Worm (Caenorhabditis elegans) whole organism, L4 larva: ENCODE results near the gene F09E5.11.
A peak's percentile ranks its signal among the peaks of the same experiment; 100 is the strongest.

Source experiments
- D1046.2 ChIP-seq: fragments of 200-800 bp; sonication (Bioruptor generic); IDR thresholded peaks from 2 replicates; pipeline ENCODE4 v1.3.6; 2022; ENCODE audit warnings: missing genetic modification characterization, missing compliant biosample characterization
- F37D6.2 ChIP-seq: sonication (generic microtip); optimal IDR thresholded peaks from 2 replicates; lab custom pipeline; 2016; ENCODE audit warnings: mild to moderate bottlenecking, missing genetic modification characterization, missing compliant biosample characterization
- F44E2.7 ChIP-seq: fragments of 200-800 bp; sonication (Bioruptor generic); IDR thresholded peaks from 2 replicates; pipeline ENCODE4 v2.1.2; 2022; ENCODE audit warnings: missing genetic modification characterization, missing compliant biosample characterization
- T26A8.4 ChIP-seq: fragments of 200-800 bp; sonication (Bioruptor generic); IDR thresholded peaks from 2 replicates; pipeline ENCODE4 v1.3.6; 2022; ENCODE audit warnings: missing genetic modification characterization, missing compliant biosample characterization
- aha-1 ChIP-seq: fragments of 150-350 bp; peaks from one replicate; lab custom pipeline; 2014; ENCODE audit warnings: missing biosample characterization, missing genetic modification characterization
- ceh-32 ChIP-seq: sonication (generic microtip); optimal IDR thresholded peaks from 2 replicates; lab custom pipeline; 2016; ENCODE audit warnings: mild to moderate bottlenecking, missing genetic modification characterization, missing compliant biosample characterization; ENCODE audit not compliant: poor library complexity
- cey-2 ChIP-seq: sonication (generic microtip); optimal IDR thresholded peaks from 3 replicates; lab custom pipeline; 2017; ENCODE audit warnings: missing genetic modification characterization, mild to moderate bottlenecking, missing compliant biosample characterization, antibody characterized with exemption, borderline replicate concordance; ENCODE audit not compliant: insufficient read depth
- daf-16 ChIP-seq, 3 experiments: sonication (generic microtip); optimal IDR thresholded peaks; 2 replicates each; lab custom pipeline; 2016 to 2017; ENCODE audit warnings: missing genetic modification characterization in 3 of 3, missing genetic modification reagents in 3 of 3, mild to moderate bottlenecking in 2 of 3, missing compliant biosample characterization in 2 of 3, missing biosample characterization in 1 of 3, moderate library complexity in 1 of 3
- daf-19 ChIP-seq: fragments of 200-800 bp; sonication (Bioruptor generic); conservative IDR thresholded peaks from 2 replicates; pipeline ENCODE4 v1.3.6; 2022; ENCODE audit warnings: missing genetic modification characterization, missing compliant biosample characterization
- dmd-6 ChIP-seq: fragments of 200-800 bp; sonication (Bioruptor generic); IDR thresholded peaks from 2 replicates; pipeline ENCODE4 v1.3.6; 2022; ENCODE audit warnings: missing genetic modification reagents, missing genetic modification characterization, missing compliant biosample characterization
- duxl-1 ChIP-seq: sonication (generic microtip); optimal IDR thresholded peaks from 2 replicates; lab custom pipeline; 2016; ENCODE audit warnings: mild to moderate bottlenecking, missing genetic modification characterization, moderate library complexity, missing compliant biosample characterization; ENCODE audit not compliant: poor library complexity
- dve-1 ChIP-seq: sonication (generic microtip); optimal IDR thresholded peaks from 2 replicates; lab custom pipeline; 2017; ENCODE audit warnings: antibody characterized with exemption, mild to moderate bottlenecking, missing genetic modification characterization, missing compliant biosample characterization; ENCODE audit not compliant: insufficient read depth
- fkh-10 ChIP-seq: fragments of 150-350 bp; optimal IDR thresholded peaks from 2 replicates; lab custom pipeline; 2014; ENCODE audit warnings: missing biosample characterization, missing genetic modification reagents, missing genetic modification characterization
- fos-1 ChIP-seq: fragments of 150-350 bp; optimal IDR thresholded peaks from 2 replicates; lab custom pipeline; 2014; ENCODE audit warnings: missing biosample characterization, missing genetic modification characterization
- hif-1 ChIP-seq, 2 experiments: sonication (generic microtip); optimal IDR thresholded peaks; 2 replicates each; lab custom pipeline; 2016 to 2017; ENCODE audit warnings: missing compliant biosample characterization in 2 of 2, missing genetic modification characterization in 2 of 2, missing genetic modification reagents in 2 of 2, missing genotype in 2 of 2, mild to moderate bottlenecking in 1 of 2
- hlh-11 ChIP-seq: fragments of 200-800 bp; sonication (Bioruptor generic); optimal IDR thresholded peaks from 2 replicates; lab custom pipeline; 2018; ENCODE audit warnings: mild to moderate bottlenecking, missing genetic modification characterization, missing compliant biosample characterization
- hlh-30 ChIP-seq: sonication (generic microtip); optimal IDR thresholded peaks from 2 replicates; lab custom pipeline; 2017; ENCODE audit warnings: antibody characterized with exemption, mild to moderate bottlenecking, missing genetic modification characterization, missing compliant biosample characterization; ENCODE audit not compliant: insufficient read depth
- lim-7 ChIP-seq: fragments of 200-800 bp; sonication (Bioruptor generic); IDR thresholded peaks from 2 replicates; pipeline ENCODE4 v1.3.6; 2022; ENCODE audit warnings: missing genetic modification characterization, missing compliant biosample characterization
- lin-1 ChIP-seq: fragments of 200-800 bp; sonication (Bioruptor generic); IDR thresholded peaks from 2 replicates; pipeline ENCODE4 v1.3.6; 2022; ENCODE audit warnings: missing genetic modification reagents, missing genetic modification characterization, missing compliant biosample characterization
- lsy-2 ChIP-seq, 2 experiments: fragments of 150-350 bp in 1 of 2; sonication (generic microtip) in 1 of 2; optimal IDR thresholded peaks; 2 replicates each; lab custom pipeline; 2014 to 2017; ENCODE audit warnings: missing biosample characterization in 2 of 2, missing genetic modification characterization in 2 of 2
- madf-9 ChIP-seq: fragments of 200-800 bp; sonication (Bioruptor generic); conservative IDR thresholded peaks from 2 replicates; pipeline ENCODE4 v1.3.6; 2022; ENCODE audit warnings: missing genetic modification reagents, missing genetic modification characterization, missing compliant biosample characterization
- mep-1 ChIP-seq: fragments of 150-350 bp; sonication (generic microtip); optimal IDR thresholded peaks from 3 replicates; lab custom pipeline; 2014; ENCODE audit warnings: missing biosample characterization, missing genetic modification characterization
- mxl-2 ChIP-seq: fragments of 200-800 bp; sonication (Bioruptor generic); conservative IDR thresholded peaks from 2 replicates; pipeline ENCODE4 v1.3.6; 2022; ENCODE audit warnings: missing genetic modification reagents, missing genetic modification characterization, missing compliant biosample characterization
- nhr-10 ChIP-seq: fragments of 150-350 bp; optimal IDR thresholded peaks from 2 replicates; lab custom pipeline; 2014; ENCODE audit warnings: missing biosample characterization, missing genetic modification characterization
- nhr-102 ChIP-seq: sonication (generic microtip); optimal IDR thresholded peaks from 2 replicates; lab custom pipeline; 2016; ENCODE audit warnings: mild to moderate bottlenecking, missing genetic modification characterization, moderate library complexity, missing compliant biosample characterization
- nhr-111 ChIP-seq: fragments of 200-800 bp; sonication (Bioruptor generic); optimal IDR thresholded peaks from 2 replicates; lab custom pipeline; 2018; ENCODE audit warnings: mild to moderate bottlenecking, missing genetic modification characterization, missing compliant biosample characterization
- nhr-237 ChIP-seq: sonication (generic microtip); optimal IDR thresholded peaks from 2 replicates; lab custom pipeline; 2017; ENCODE audit warnings: missing biosample characterization, missing genetic modification characterization
- nhr-28 ChIP-seq: fragments of 150-350 bp; optimal IDR thresholded peaks from 2 replicates; lab custom pipeline; 2014; ENCODE audit warnings: missing biosample characterization, missing genetic modification characterization
- nhr-41 ChIP-seq: fragments of 200-800 bp; sonication (Bioruptor generic); IDR thresholded peaks from 2 replicates; pipeline ENCODE4 v1.3.6; 2022; ENCODE audit warnings: missing genetic modification reagents, missing genetic modification characterization, missing compliant biosample characterization
- nhr-48 ChIP-seq: sonication (generic microtip); optimal IDR thresholded peaks from 2 replicates; lab custom pipeline; 2016; ENCODE audit warnings: mild to moderate bottlenecking, missing genetic modification characterization, missing compliant biosample characterization
- nhr-6 ChIP-seq: fragments of 150-350 bp; optimal IDR thresholded peaks from 2 replicates; lab custom pipeline; 2014; ENCODE audit warnings: missing biosample characterization, missing genetic modification characterization
- nhr-77 ChIP-seq: fragments of 150-350 bp; optimal IDR thresholded peaks from 2 replicates; lab custom pipeline; 2014; ENCODE audit warnings: missing biosample characterization, missing genetic modification characterization
- pha-4 ChIP-seq, 2 experiments: fragments of 150-350 bp in 1 of 2; fragments of 200-800 bp in 1 of 2; sonication (Bioruptor generic) in 1 of 2; IDR thresholded peaks in 1 of 2; optimal IDR thresholded peaks in 1 of 2; 2 replicates each; pipeline versions ENCODE4 v1.3.6 to Lab custom; 2014 to 2022; ENCODE audit warnings: missing genetic modification characterization in 2 of 2, missing genetic modification reagents in 2 of 2, missing biosample characterization in 1 of 2, missing compliant biosample characterization in 1 of 2
- php-3 ChIP-seq: fragments of 200-800 bp; sonication (Bioruptor generic); IDR thresholded peaks from 2 replicates; pipeline ENCODE4 v1.3.6; 2022; ENCODE audit warnings: missing genetic modification reagents, missing genetic modification characterization, missing compliant biosample characterization
- pqm-1 ChIP-seq: sonication (generic microtip); optimal IDR thresholded peaks from 2 replicates; lab custom pipeline; 2017; ENCODE audit warnings: missing biosample characterization, missing genetic modification characterization
- saeg-2 ChIP-seq: fragments of 200-800 bp; sonication (Bioruptor generic); IDR thresholded peaks from 2 replicates; pipeline ENCODE4 v1.3.6; 2022; ENCODE audit warnings: missing genetic modification reagents, missing genetic modification characterization, missing compliant biosample characterization
- set-16 ChIP-seq: fragments of 200-800 bp; sonication (Bioruptor generic); IDR thresholded peaks from 2 replicates; pipeline ENCODE4 v1.3.6; 2022; ENCODE audit warnings: missing genetic modification reagents, missing genetic modification characterization, missing compliant biosample characterization
- snpc-4 ChIP-seq: fragments of 150-350 bp; optimal IDR thresholded peaks from 2 replicates; lab custom pipeline; 2014; ENCODE audit warnings: missing biosample characterization, missing genetic modification characterization
- tra-1 ChIP-seq: fragments of 200-800 bp; sonication (Bioruptor generic); IDR thresholded peaks from 2 replicates; pipeline ENCODE4 v1.3.6; 2022; ENCODE audit warnings: missing genetic modification reagents, missing genetic modification characterization, missing compliant biosample characterization
- zfp-3 ChIP-seq: fragments of 200-800 bp; sonication (Bioruptor generic); conservative IDR thresholded peaks from 2 replicates; pipeline ENCODE4 v1.3.6; 2022; ENCODE audit warnings: missing genetic modification reagents, missing genetic modification characterization, missing compliant biosample characterization
- zip-2 ChIP-seq: fragments of 150-350 bp; optimal IDR thresholded peaks from 2 replicates; lab custom pipeline; 2014; ENCODE audit warnings: missing biosample characterization, missing genetic modification characterization

Gene F09E5.11

ce11 chrII:5323773-5324172 lies 34.2 kb downstream of the F09E5.11 start:
- TF ChIP-seq lin-1 (GFP tag; lab: Robert Waterston, UW): 0 out of 2 replicates have a peak, but pooled peaks have one; percentile 54
- peak in 1 of 2 experiments; percentile 34 for TF ChIP-seq lsy-2 (tag; optimal IDR thresholded peaks at IDR 0.05; lab: Kevin White, UChicago)
- TF ChIP-seq hlh-30: peak; percentile 56
- peak; percentile 84 for TF ChIP-seq nhr-77 (tag; lab: Kevin White, UChicago)
- no peak for TF ChIP-seq T26A8.4 (GFP tag; lab: Robert Waterston, UW)
- TF ChIP-seq zfp-3 (GFP tag; lab: Robert Waterston, UW): no peak
- TF ChIP-seq zip-2: no peak
- peak in 1 of 2 experiments; percentile 32 for TF ChIP-seq daf-16 (GFP tag; optimal IDR thresholded peaks at IDR 0.05; lab: Kevin White, UChicago)
- peak; percentile 96 for TF ChIP-seq daf-16 (tag; optimal IDR thresholded peaks at IDR 0.05; lab: Kevin White, UChicago)
- TF ChIP-seq fkh-10: no peak
- peak; percentile 100 for TF ChIP-seq pqm-1 (tag; lab: Kevin White, UChicago)
- peak in 1 of 2 experiments; percentile 36 for TF ChIP-seq hif-1 (tag; optimal IDR thresholded peaks at IDR 0.05; lab: Kevin White, UChicago)
- TF ChIP-seq nhr-102: peak; percentile 69
- TF ChIP-seq daf-19 (GFP tag; lab: Robert Waterston, UW): no peak
- TF ChIP-seq mxl-2: no peak
- TF ChIP-seq D1046.2: no peak
- no peak for TF ChIP-seq lim-7
- TF ChIP-seq nhr-6: peak; percentile 3
- peak; percentile 22 for TF ChIP-seq mep-1 (tag; lab: Kevin White, UChicago)
- no peak for TF ChIP-seq F44E2.7 (GFP tag; lab: Robert Waterston, UW)
- TF ChIP-seq dmd-6 (GFP tag; lab: Robert Waterston, UW): peak; percentile 92
- TF ChIP-seq nhr-10 (tag; lab: Kevin White, UChicago): peak; percentile 70
- TF ChIP-seq madf-9 (GFP tag; lab: Robert Waterston, UW): no peak
- peak; percentile 86 for TF ChIP-seq dve-1 (tag; lab: Kevin White, UChicago)
- TF ChIP-seq nhr-28: peak; percentile 87
- no peak for TF ChIP-seq saeg-2 (GFP tag; lab: Robert Waterston, UW)
- no peak for TF ChIP-seq aha-1 (tag; lab: Kevin White, UChicago)
- no peak for TF ChIP-seq cey-2 (tag; lab: Kevin White, UChicago)
- no peak for TF ChIP-seq fos-1
- peak; percentile 73 for TF ChIP-seq php-3
- no peak for TF ChIP-seq nhr-111 (GFP tag; lab: Kevin White, UChicago)
- TF ChIP-seq nhr-237 (tag; lab: Kevin White, UChicago): no peak
- peak; percentile 29; the same call in 1 of the 2 replicates for TF ChIP-seq pha-4 (GFP tag; IDR thresholded peaks at IDR 0.05; lab: Robert Waterston, UW)
- TF ChIP-seq pha-4 (tag; optimal IDR thresholded peaks at IDR 0.05; lab: Kevin White, UChicago): no peak
- no peak for TF ChIP-seq tra-1 (GFP tag; lab: Robert Waterston, UW)
- no peak; the same call in 1 of the 2 replicates for TF ChIP-seq nhr-41 (GFP tag; lab: Robert Waterston, UW)
- peak; percentile 91 for TF ChIP-seq hlh-11 (tag; lab: Kevin White, UChicago)
- no peak for TF ChIP-seq snpc-4 (tag; lab: Kevin White, UChicago)
- no peak for TF ChIP-seq F37D6.2 (tag; lab: Kevin White, UChicago)
- no peak for TF ChIP-seq set-16 (GFP tag; lab: Robert Waterston, UW)
- no peak for TF ChIP-seq duxl-1 (tag; lab: Kevin White, UChicago)
- TF ChIP-seq nhr-48 (tag; lab: Kevin White, UChicago): peak; percentile 82
- no peak for TF ChIP-seq ceh-32 (tag; lab: Kevin White, UChicago)
